Worm (Caenorhabditis elegans): ENCODE data around the gene sra-7.

DNA sequence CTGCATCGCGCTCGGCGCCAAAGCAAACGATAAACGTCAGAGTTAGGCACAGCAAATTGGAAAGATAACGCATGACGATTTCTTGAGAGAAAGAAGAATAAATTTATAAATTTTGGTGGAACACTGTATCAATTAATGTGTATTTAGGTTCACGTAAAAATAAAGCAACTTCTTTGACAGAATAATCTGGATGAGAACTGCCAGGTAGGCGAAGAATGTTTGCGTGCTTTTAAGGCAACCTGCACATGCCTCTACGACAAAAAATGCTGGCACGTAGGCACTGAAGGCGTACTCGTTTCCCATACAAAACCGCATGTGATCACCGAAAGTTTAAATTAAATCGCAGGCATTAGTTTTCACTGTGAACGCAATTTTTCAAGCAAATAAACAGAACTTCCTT, 8.7 kb downstream of the sra-7 start, which contains the start of gene F35H8.1:
- no peak for TF ChIP-seq nhr-76 (tag; optimal IDR thresholded peaks at IDR 0.05)
- no peak for TF ChIP-seq jun-1 (tag; optimal IDR thresholded peaks at IDR 0.05)
- no peak for TF ChIP-seq C16A3.4 (tag; optimal IDR thresholded peaks at IDR 0.05)
- no peak for TF ChIP-seq blmp-1 (tag; optimal IDR thresholded peaks at IDR 0.05)
- TF ChIP-seq zag-1 (tag; optimal IDR thresholded peaks at IDR 0.05), result no peak
- no peak for TF ChIP-seq ama-1 (optimal IDR thresholded peaks at IDR 0.05)
- TF ChIP-seq aha-1 (tag; optimal IDR thresholded peaks at IDR 0.05), result no peak
- TF ChIP-seq nhr-84 (tag; optimal IDR thresholded peaks at IDR 0.05), result no peak
- no peak for TF ChIP-seq F16B12.6 (tag; optimal IDR thresholded peaks at IDR 0.05)
- no peak for TF ChIP-seq fos-1 (tag; optimal IDR thresholded peaks at IDR 0.05)
- no peak for TF ChIP-seq mab-9 (GFP tag; IDR thresholded peaks at IDR 0.05)

Measured in whole organism, L1 larva.